Worm (Caenorhabditis elegans) whole organism, L1 larva: ENCODE measurements around the gene num-1.

ENCODE experiments used
- C16A3.4 ChIP-seq: fragments of 150-350 bp; optimal IDR thresholded peaks from 2 replicates; lab custom pipeline; 2014; ENCODE audit warnings: missing biosample characterization, missing genetic modification characterization
- Y116A8C.19 ChIP-seq: sonication (generic microtip); optimal IDR thresholded peaks from 2 replicates; lab custom pipeline; 2016; ENCODE audit warnings: missing compliant biosample characterization, missing genetic modification characterization, borderline replicate concordance
- aha-1 ChIP-seq: fragments of 150-350 bp; optimal IDR thresholded peaks from 2 replicates; lab custom pipeline; 2014; ENCODE audit warnings: missing biosample characterization, missing genetic modification characterization
- aly-2 ChIP-seq: fragments of 150-350 bp; optimal IDR thresholded peaks from 2 replicates; lab custom pipeline; 2014; ENCODE audit warnings: missing biosample characterization, missing genetic modification characterization
- ama-1 ChIP-seq: fragments of 150-350 bp; optimal IDR thresholded peaks from 2 replicates; lab custom pipeline; 2014
- blmp-1 ChIP-seq: fragments of 150-350 bp; optimal IDR thresholded peaks from 2 replicates; lab custom pipeline; 2014; ENCODE audit warnings: missing biosample characterization, missing genetic modification characterization
- ceh-8 ChIP-seq: fragments of 200-800 bp; sonication (Bioruptor generic); optimal IDR thresholded peaks from 2 replicates; lab custom pipeline; 2018; ENCODE audit warnings: mild to moderate bottlenecking, missing genetic modification characterization, moderate library complexity, missing compliant biosample characterization
- ceh-82 ChIP-seq, 3 experiments: fragments of 150-350 bp in 1 of 3; sonication (generic microtip) in 2 of 3; optimal IDR thresholded peaks; 2 replicates each; lab custom pipeline; 2014 to 2017; ENCODE audit warnings: missing biosample characterization in 3 of 3, missing genetic modification characterization in 3 of 3
- ceh-90 ChIP-seq: sonication (generic microtip); optimal IDR thresholded peaks from 2 replicates; lab custom pipeline; 2016; ENCODE audit warnings: missing genetic modification characterization, missing compliant biosample characterization
- efl-1 ChIP-seq, 4 experiments: fragments of 150-350 bp; optimal IDR thresholded peaks in 3 of 4; peaks in 1 of 4; 1 replicate in 1 of 4; 2 replicates in 3 of 4; lab custom pipeline; 2014; ENCODE audit warnings: missing biosample characterization in 2 of 4, missing genetic modification characterization in 2 of 4, missing genetic modification reagents in 2 of 4
- egl-13 ChIP-seq: sonication (generic microtip); optimal IDR thresholded peaks from 2 replicates; lab custom pipeline; 2016; ENCODE audit warnings: missing genotype, missing genetic modification reagents, missing genetic modification characterization, missing compliant biosample characterization
- egl-27 ChIP-seq, 2 experiments: fragments of 150-350 bp in 1 of 2; sonication (generic microtip); optimal IDR thresholded peaks; 3 replicates each; lab custom pipeline; 2017 to 2018; ENCODE audit warnings: missing biosample characterization in 2 of 2, missing genetic modification characterization in 2 of 2, missing genetic modification reagents in 2 of 2
- elt-2 ChIP-seq: sonication (generic microtip); optimal IDR thresholded peaks from 2 replicates; lab custom pipeline; 2016; ENCODE audit warnings: missing genetic modification characterization, mild to moderate bottlenecking, inconsistent platforms, missing compliant biosample characterization, missing genetic modification reagents
- ets-5 ChIP-seq: fragments of 200-800 bp; sonication (Bioruptor generic); IDR thresholded peaks from 2 replicates; pipeline ENCODE4 v1.3.6; 2022; ENCODE audit warnings: missing genetic modification characterization, missing compliant biosample characterization
- fkh-10 ChIP-seq: sonication (generic microtip); optimal IDR thresholded peaks from 2 replicates; lab custom pipeline; 2017; ENCODE audit warnings: missing biosample characterization, missing genetic modification reagents, missing genetic modification characterization
- fos-1 ChIP-seq: fragments of 150-350 bp; optimal IDR thresholded peaks from 2 replicates; lab custom pipeline; 2014; ENCODE audit warnings: missing biosample characterization, missing genetic modification characterization
- irx-1 ChIP-seq: sonication (generic microtip); optimal IDR thresholded peaks from 2 replicates; lab custom pipeline; 2016; ENCODE audit warnings: missing genetic modification characterization, missing compliant biosample characterization
- jun-1 ChIP-seq: fragments of 150-350 bp; optimal IDR thresholded peaks from 2 replicates; lab custom pipeline; 2014; ENCODE audit warnings: missing biosample characterization, missing genetic modification reagents, missing genetic modification characterization
- lin-13 ChIP-seq: fragments of 150-350 bp; optimal IDR thresholded peaks from 2 replicates; lab custom pipeline; 2014; ENCODE audit warnings: missing biosample characterization, missing genetic modification reagents, missing genetic modification characterization
- lin-14 ChIP-seq: fragments of 200-800 bp; sonication (Bioruptor generic); optimal IDR thresholded peaks from 2 replicates; lab custom pipeline; 2018; ENCODE audit warnings: mild to moderate bottlenecking, missing genetic modification characterization, moderate library complexity, missing compliant biosample characterization
- lin-39 ChIP-seq: fragments of 150-350 bp; optimal IDR thresholded peaks from 2 replicates; lab custom pipeline; 2014; ENCODE audit warnings: missing biosample characterization, missing genetic modification reagents, missing genetic modification characterization
- mab-9 ChIP-seq: fragments of 200-800 bp; sonication (Bioruptor generic); IDR thresholded peaks from 2 replicates; pipeline ENCODE4 v1.3.6; 2022; ENCODE audit warnings: missing genetic modification reagents, missing genetic modification characterization, missing compliant biosample characterization
- mep-1 ChIP-seq: fragments of 150-350 bp; optimal IDR thresholded peaks from 2 replicates; lab custom pipeline; 2014; ENCODE audit warnings: missing biosample characterization, missing genetic modification characterization
- nhr-12 ChIP-seq: sonication (generic microtip); optimal IDR thresholded peaks from 2 replicates; lab custom pipeline; 2017; ENCODE audit warnings: missing biosample characterization, missing genetic modification characterization
- nhr-19 ChIP-seq: fragments of 200-800 bp; sonication (Bioruptor generic); conservative IDR thresholded peaks from 2 replicates; pipeline ENCODE4 v1.3.6; 2022; ENCODE audit warnings: missing genetic modification characterization, missing compliant biosample characterization
- nhr-20 ChIP-seq: sonication (generic microtip); optimal IDR thresholded peaks from 2 replicates; lab custom pipeline; 2016; ENCODE audit warnings: mild to moderate bottlenecking, missing genetic modification characterization, missing compliant biosample characterization
- nhr-237 ChIP-seq: fragments of 150-350 bp; optimal IDR thresholded peaks from 2 replicates; lab custom pipeline; 2014; ENCODE audit warnings: missing biosample characterization, missing genetic modification characterization
- nhr-28 ChIP-seq: fragments of 150-350 bp; optimal IDR thresholded peaks from 2 replicates; lab custom pipeline; 2014; ENCODE audit warnings: missing biosample characterization, missing genetic modification characterization
- nhr-47 ChIP-seq: sonication (generic microtip); optimal IDR thresholded peaks from 2 replicates; lab custom pipeline; 2016; ENCODE audit warnings: mild to moderate bottlenecking, missing genetic modification characterization, moderate library complexity, missing compliant biosample characterization
- nhr-71 ChIP-seq: sonication (generic microtip); optimal IDR thresholded peaks from 2 replicates; lab custom pipeline; 2016; ENCODE audit warnings: mild to moderate bottlenecking, missing genetic modification characterization, moderate library complexity, missing compliant biosample characterization
- nhr-76 ChIP-seq: sonication (generic microtip); optimal IDR thresholded peaks from 2 replicates; lab custom pipeline; 2017; ENCODE audit warnings: missing biosample characterization, missing genetic modification characterization
- nhr-77 ChIP-seq: fragments of 150-350 bp; optimal IDR thresholded peaks from 2 replicates; lab custom pipeline; 2014; ENCODE audit warnings: missing biosample characterization, missing genetic modification characterization
- nhr-84 ChIP-seq: sonication (generic microtip); optimal IDR thresholded peaks from 2 replicates; lab custom pipeline; 2017; ENCODE audit warnings: missing biosample characterization, missing genetic modification characterization
- pag-3 ChIP-seq: sonication (generic microtip); optimal IDR thresholded peaks from 2 replicates; lab custom pipeline; 2017; ENCODE audit warnings: missing genetic modification characterization, mild to moderate bottlenecking, missing compliant biosample characterization, antibody characterized with exemption, borderline replicate concordance; ENCODE audit not compliant: insufficient read depth
- pqm-1 ChIP-seq: sonication (generic microtip); optimal IDR thresholded peaks from 3 replicates; lab custom pipeline; 2017; ENCODE audit warnings: missing biosample characterization, missing genetic modification characterization
- snpc-4 ChIP-seq: fragments of 150-350 bp; optimal IDR thresholded peaks from 2 replicates; lab custom pipeline; 2014; ENCODE audit warnings: missing biosample characterization, missing genetic modification characterization
- snu-23 ChIP-seq: sonication (generic microtip); optimal IDR thresholded peaks from 2 replicates; lab custom pipeline; 2016; ENCODE audit warnings: missing genetic modification characterization, missing compliant biosample characterization
- sox-4 ChIP-seq: sonication (generic microtip); optimal IDR thresholded peaks from 2 replicates; lab custom pipeline; 2016; ENCODE audit warnings: missing genetic modification characterization, missing compliant biosample characterization
- sptf-1 ChIP-seq: fragments of 150-350 bp; optimal IDR thresholded peaks from 2 replicates; lab custom pipeline; 2014; ENCODE audit warnings: missing biosample characterization, missing genetic modification characterization
- swsn-7 ChIP-seq: sonication (generic microtip); optimal IDR thresholded peaks from 2 replicates; lab custom pipeline; 2016; ENCODE audit warnings: missing genetic modification characterization, missing compliant biosample characterization
- unc-30 ChIP-seq: sonication (generic microtip); optimal IDR thresholded peaks from 2 replicates; lab custom pipeline; 2017; ENCODE audit warnings: missing biosample characterization, missing genetic modification characterization
- unc-98 ChIP-seq: fragments of 200-800 bp; sonication (Bioruptor generic); IDR thresholded peaks from 2 replicates; pipeline ENCODE4 v1.3.6; 2022; ENCODE audit warnings: missing genetic modification characterization, missing compliant biosample characterization
- vab-15 ChIP-seq: sonication (generic microtip); optimal IDR thresholded peaks from 2 replicates; lab custom pipeline; 2017; ENCODE audit warnings: missing genotype, mild to moderate bottlenecking, missing genetic modification characterization, missing compliant biosample characterization
- xbp-1 ChIP-seq: sonication (generic microtip); optimal IDR thresholded peaks from 2 replicates; lab custom pipeline; 2016; ENCODE audit warnings: missing genetic modification characterization, missing compliant biosample characterization
- zag-1 ChIP-seq: fragments of 150-350 bp; optimal IDR thresholded peaks from 2 replicates; lab custom pipeline; 2014; ENCODE audit warnings: missing biosample characterization, missing genetic modification characterization
- ztf-11 ChIP-seq, 2 experiments: sonication (generic microtip); optimal IDR thresholded peaks; 2 replicates each; lab custom pipeline; 2016 to 2017; ENCODE audit warnings: missing genetic modification characterization in 2 of 2, missing biosample characterization in 1 of 2, missing compliant biosample characterization in 1 of 2
- ztf-4 ChIP-seq: fragments of 150-350 bp; optimal IDR thresholded peaks from 2 replicates; lab custom pipeline; 2014; ENCODE audit warnings: missing biosample characterization, missing genetic modification characterization

The num-1 gene

ce11 chrV:20785050-20785847 lies 44.4 kb upstream of the num-1 start:
- TF ChIP-seq ama-1 (lab: Kevin White, UChicago) (peak; percentile 66), ztf-4 (peak; percentile 37), lin-14 (GFP tag; lab: Kevin White, UChicago) (peak; percentile 12), nhr-47 (tag; lab: Kevin White, UChicago) (peak; percentile 9), nhr-71 (tag; lab: Kevin White, UChicago) (no peak), egl-13 (tag; lab: Kevin White, UChicago) (peak; percentile 39), lin-39 (tag; lab: Kevin White, UChicago) (peak; percentile 46), fkh-10 (GFP tag; lab: Kevin White, UChicago) (no peak)

- TF ChIP-seq efl-1 (optimal IDR thresholded peaks at IDR 0.05; lab: Kevin White, UChicago), result no peak
- peak in 1 of 2 experiments; percentile 64 for TF ChIP-seq efl-1 (GFP tag; optimal IDR thresholded peaks at IDR 0.05 in 1 of 2; lab: Kevin White, UChicago)
- no peak for TF ChIP-seq aha-1
Measured at ce11 chrV:20785848-20786225, 43.8 kb upstream of the num-1 start.

ce11 chrV:20789105-20789504 lies 40.5 kb upstream of the num-1 start, which contains the start of gene tpan-1:
Gene tpan-1, plus strand, starts transcription at chrV:20789502.
- TF ChIP-seq zag-1 (no peak), egl-13 (tag; lab: Kevin White, UChicago) (peak; percentile 43), unc-30 (tag; lab: Kevin White, UChicago) (no peak), ceh-90 (no peak), Y116A8C.19 (tag; lab: Kevin White, UChicago) (no peak), pag-3 (tag; lab: Kevin White, UChicago) (no peak), nhr-28 (tag; lab: Kevin White, UChicago) (no peak), ceh-8 (GFP tag; lab: Kevin White, UChicago) (peak; percentile 4), C16A3.4 (tag; lab: Kevin White, UChicago) (no peak), nhr-20 (peak; percentile 7), irx-1 (tag; lab: Kevin White, UChicago) (peak; percentile 42), nhr-19 (peak; percentile 36; the same call in 1 of the 2 replicates), ets-5 (no peak), mep-1 (tag; lab: Kevin White, UChicago) (peak; percentile 29), unc-98 (GFP tag; lab: Robert Waterston, UW) (no peak), snpc-4 (tag; lab: Kevin White, UChicago) (peak; percentile 34), lin-13 (GFP tag; lab: Kevin White, UChicago) (no peak), ceh-82 (tag; optimal IDR thresholded peaks at IDR 0.05; lab: Kevin White, UChicago) (peak; percentile 7 to 81 (median 50)), blmp-1 (tag; lab: Kevin White, UChicago) (no peak), egl-27 (tag; optimal IDR thresholded peaks at IDR 0.05; lab: Kevin White, UChicago) (no peak), aly-2 (tag; lab: Kevin White, UChicago) (no peak), fos-1 (tag; lab: Kevin White, UChicago) (no peak), mab-9 (GFP tag; lab: Robert Waterston, UW) (peak; percentile 48; the same call in 1 of the 2 replicates), nhr-12 (tag; lab: Kevin White, UChicago) (no peak), vab-15 (tag; lab: Kevin White, UChicago) (no peak), aha-1 (no peak), sox-4 (tag; lab: Kevin White, UChicago) (no peak), lin-39 (tag; lab: Kevin White, UChicago) (no peak), fkh-10 (GFP tag; lab: Kevin White, UChicago) (peak; percentile 82), xbp-1 (peak; percentile 43), nhr-237 (tag; lab: Kevin White, UChicago) (no peak), sptf-1 (tag; lab: Kevin White, UChicago) (no peak), jun-1 (tag; lab: Kevin White, UChicago) (no peak), efl-1 (optimal IDR thresholded peaks at IDR 0.05; lab: Kevin White, UChicago) (peak; percentile 7 to 9), efl-1 (GFP tag; optimal IDR thresholded peaks at IDR 0.05 in 1 of 2; lab: Kevin White, UChicago) (peak; percentile 1 to 83), ama-1 (lab: Kevin White, UChicago) (no peak), pqm-1 (tag; lab: Kevin White, UChicago) (no peak), nhr-77 (tag; lab: Kevin White, UChicago) (no peak), ztf-11 (tag; optimal IDR thresholded peaks at IDR 0.05; lab: Kevin White, UChicago) (no peak), snu-23 (GFP tag; lab: Kevin White, UChicago) (peak; percentile 58), swsn-7 (tag; lab: Kevin White, UChicago) (peak; percentile 58), nhr-84 (tag; lab: Kevin White, UChicago) (no peak), elt-2 (tag; lab: Kevin White, UChicago) (no peak), nhr-71 (tag; lab: Kevin White, UChicago) (peak; percentile 68), nhr-76 (no peak)
